Worm (Caenorhabditis elegans) whole organism, mixed stage, embryonic: ENCODE data around the gene C17F4.8.

Source experiments
- drap-1 ChIP-seq: fragments of 200-800 bp; sonication (Bioruptor generic); optimal IDR thresholded peaks from 3 replicates; lab custom pipeline; 2018; ENCODE audit warnings: mild to moderate bottlenecking, missing genetic modification characterization, missing compliant biosample characterization
- elt-3 ChIP-seq: fragments of 150-350 bp; optimal IDR thresholded peaks from 2 replicates; lab custom pipeline; 2014; ENCODE audit warnings: missing biosample characterization, missing genetic modification characterization
- lin-13 ChIP-seq: fragments of 150-350 bp; optimal IDR thresholded peaks from 2 replicates; lab custom pipeline; 2014; ENCODE audit warnings: missing biosample characterization, missing genetic modification characterization
- nhr-28 ChIP-seq: fragments of 150-350 bp; optimal IDR thresholded peaks from 2 replicates; lab custom pipeline; 2014; ENCODE audit warnings: missing biosample characterization, missing genetic modification characterization
- snpc-4 ChIP-seq: fragments of 150-350 bp; optimal IDR thresholded peaks from 2 replicates; lab custom pipeline; 2014; ENCODE audit warnings: missing biosample characterization, missing genetic modification characterization
- unc-62 ChIP-seq: fragments of 150-350 bp; optimal IDR thresholded peaks from 2 replicates; lab custom pipeline; 2014; ENCODE audit warnings: missing biosample characterization, missing genetic modification reagents, missing genetic modification characterization

- TF ChIP-seq nhr-28 (tag; lab: Kevin White, UChicago) = no peak
- no peak for TF ChIP-seq elt-3 (tag; lab: Kevin White, UChicago)
- TF ChIP-seq lin-13 (tag; lab: Kevin White, UChicago) = no peak
- no peak for TF ChIP-seq unc-62
- no peak for TF ChIP-seq snpc-4
- no peak for TF ChIP-seq drap-1
These were observed 47.7 kb upstream of the C17F4.8 start, which contains the start of gene nep-13 for ce11 chrII:3282353-3282752.
